Worm (Caenorhabditis elegans): ENCODE results near the gene rab-28.

- TF ChIP-seq ama-1 (optimal IDR thresholded peaks at IDR 0.05) (no peak), tra-4 (tag; optimal IDR thresholded peaks at IDR 0.05) (no peak), hmbx-1 (tag; optimal IDR thresholded peaks at IDR 0.05) (no peak), pes-1 (GFP tag; IDR thresholded peaks at IDR 0.05) (no peak), hnd-1 (tag; optimal IDR thresholded peaks at IDR 0.05) (no peak), ets-7 (tag; optimal IDR thresholded peaks at IDR 0.05) (no peak), F13C5.2 (tag; optimal IDR thresholded peaks at IDR 0.05) (no peak), flt-1 (GFP tag; IDR thresholded peaks at IDR 0.05) (no peak), B0310.2 (tag; optimal IDR thresholded peaks at IDR 0.05) (no peak), ceh-13 (GFP tag; optimal IDR thresholded peaks at IDR 0.05) (no peak), tbx-11 (GFP tag; IDR thresholded peaks at IDR 0.05) (no peak), aly-1 (tag; optimal IDR thresholded peaks at IDR 0.05) (no peak)
Observed at ce11 chrIV:9224825-9225224, 19.0 kb downstream of the rab-28 start, which contains the start of gene C46C2.3.
